Worm (Caenorhabditis elegans): ENCODE results near the gene str-190.
"Not testable (repeated sequence)": the region's sequence is repeated elsewhere in the genome, so short reads cannot be mapped to it uniquely, and the experiment has no call there.

str-190 gene

DNA sequence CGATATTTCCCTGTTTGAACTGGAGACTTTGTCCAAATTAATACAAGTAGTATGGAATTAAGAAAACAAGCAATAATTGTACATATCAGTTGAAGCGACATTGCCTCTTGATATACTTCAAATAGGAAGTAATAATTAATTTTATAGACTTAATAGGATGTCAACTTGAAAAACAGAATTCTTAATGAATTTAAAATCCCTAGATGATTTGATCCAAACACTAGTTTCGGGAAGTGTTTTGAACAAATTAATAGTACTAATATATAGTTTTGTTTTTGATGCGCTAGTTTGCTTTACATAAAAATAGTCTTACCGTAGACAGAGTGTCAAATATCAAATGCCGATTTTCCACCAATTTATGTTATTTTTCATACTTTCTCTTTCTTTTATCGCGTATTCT is at the start of gene str-190:
Gene str-190 (minus strand): TSS at position 101 of the 400 bp plus-strand sequence.
- TF ChIP-seq W03F9.2 (tag; optimal IDR thresholded peaks at IDR 0.05) (no peak), dao-5 (tag; optimal IDR thresholded peaks at IDR 0.05) (no peak), him-1 (tag; optimal IDR thresholded peaks at IDR 0.05) (no peak)

- TF ChIP-seq W03F9.2 (tag; optimal IDR thresholded peaks at IDR 0.05) (no peak), him-1 (tag; optimal IDR thresholded peaks at IDR 0.05) (no peak), dao-5 (tag; optimal IDR thresholded peaks at IDR 0.05) (no peak)
These were observed 48.8 kb upstream of the str-190 start, which contains the start of gene C54F6.17 for ce11 chrV:7527153-7527552. Gene C54F6.17 (plus strand): TSS chrV:7527453.

DNA sequence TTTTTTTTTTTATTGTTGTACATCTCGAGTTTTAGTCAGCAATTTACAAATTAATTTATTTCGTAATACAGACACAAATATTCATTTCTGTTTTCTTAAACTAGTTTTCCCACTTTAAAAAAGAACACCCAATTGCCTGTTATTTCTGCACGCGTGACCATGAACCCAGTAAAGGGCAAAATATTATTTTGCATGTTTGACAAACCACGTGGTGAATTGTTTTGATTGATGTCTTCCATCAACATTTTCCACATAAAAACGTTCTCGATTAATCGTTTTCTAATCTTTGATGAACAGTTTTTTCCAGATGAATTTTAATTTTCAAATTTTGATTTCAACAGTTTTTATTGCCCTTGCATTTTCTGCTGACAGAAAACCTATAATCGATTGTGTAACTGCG is 47.4 kb upstream of the str-190 start, which contains the start of gene C54F6.18:
Gene C54F6.18 (plus strand): TSS at position 301 of the 400 bp plus-strand sequence.
- TF ChIP-seq dao-5 (tag; optimal IDR thresholded peaks at IDR 0.05) (no peak), him-1 (tag; optimal IDR thresholded peaks at IDR 0.05) (no peak), W03F9.2 (tag; optimal IDR thresholded peaks at IDR 0.05) (no peak)

DNA sequence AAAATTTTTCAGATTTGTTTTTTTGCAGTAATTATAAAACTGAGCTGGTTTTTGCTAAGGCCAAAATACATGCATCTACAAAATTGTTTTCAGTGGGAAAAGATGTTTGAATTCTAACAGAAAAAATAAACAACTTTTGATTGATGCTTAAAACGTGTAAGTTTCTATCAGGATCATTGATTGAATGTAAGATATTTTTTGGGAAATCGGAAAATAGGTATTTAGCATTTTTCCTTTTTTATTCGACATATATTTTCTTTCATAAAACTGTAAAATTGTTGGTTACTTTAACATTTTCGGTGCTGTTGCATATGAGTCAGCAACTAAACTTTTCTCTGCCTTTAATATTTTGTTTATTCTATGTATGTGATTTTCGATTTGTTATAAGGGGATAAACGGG is 46.1 kb upstream of the str-190 start, which contains the start of gene C54F6.20:
Gene C54F6.20 (plus strand): TSS at position 301 of the 400 bp plus-strand sequence.
- no peak for TF ChIP-seq him-1 (tag; optimal IDR thresholded peaks at IDR 0.05)

- no peak for TF ChIP-seq dao-5 (tag; optimal IDR thresholded peaks at IDR 0.05)
- TF ChIP-seq W03F9.2 (tag; optimal IDR thresholded peaks at IDR 0.05) = no peak
- no peak for TF ChIP-seq him-1 (tag; optimal IDR thresholded peaks at IDR 0.05)
These were observed 45.1 kb upstream of the str-190 start, which contains the start of gene C54F6.6 for ce11 chrV:7523392-7523791. Gene C54F6.6 (plus strand): TSS chrV:7523692.

ce11 chrV:7522279-7522678 is 44.0 kb upstream of the str-190 start, which contains the start of gene C54F6.15:
Gene C54F6.15 (minus strand): TSS chrV:7522379.
- no peak for TF ChIP-seq dao-5 (tag; optimal IDR thresholded peaks at IDR 0.05)
- no peak for TF ChIP-seq W03F9.2 (tag; optimal IDR thresholded peaks at IDR 0.05)
- no peak for TF ChIP-seq him-1 (tag; optimal IDR thresholded peaks at IDR 0.05)

DNA sequence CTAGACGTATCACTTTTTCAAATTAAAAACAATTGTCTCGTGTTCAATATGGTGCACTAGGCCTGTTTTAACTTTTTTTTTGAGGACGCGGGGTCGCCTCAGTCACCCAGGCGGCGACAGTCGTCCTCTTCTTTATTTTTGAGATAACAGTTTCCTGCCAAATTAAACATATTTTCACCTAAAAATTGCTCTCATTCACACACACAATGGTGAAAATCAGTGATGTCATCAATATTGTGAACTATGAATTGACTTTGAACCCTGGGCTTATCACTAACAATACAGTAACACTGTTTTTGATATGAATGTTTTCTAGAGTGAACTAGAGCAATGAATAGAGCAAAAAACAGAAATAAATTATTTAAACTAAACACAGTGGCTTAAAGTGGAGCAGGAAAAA is 43.0 kb upstream of the str-190 start:
- TF ChIP-seq W03F9.2 (tag; optimal IDR thresholded peaks at IDR 0.05) (no peak), dao-5 (tag; optimal IDR thresholded peaks at IDR 0.05) (no peak), him-1 (tag; optimal IDR thresholded peaks at IDR 0.05) (no peak)

DNA sequence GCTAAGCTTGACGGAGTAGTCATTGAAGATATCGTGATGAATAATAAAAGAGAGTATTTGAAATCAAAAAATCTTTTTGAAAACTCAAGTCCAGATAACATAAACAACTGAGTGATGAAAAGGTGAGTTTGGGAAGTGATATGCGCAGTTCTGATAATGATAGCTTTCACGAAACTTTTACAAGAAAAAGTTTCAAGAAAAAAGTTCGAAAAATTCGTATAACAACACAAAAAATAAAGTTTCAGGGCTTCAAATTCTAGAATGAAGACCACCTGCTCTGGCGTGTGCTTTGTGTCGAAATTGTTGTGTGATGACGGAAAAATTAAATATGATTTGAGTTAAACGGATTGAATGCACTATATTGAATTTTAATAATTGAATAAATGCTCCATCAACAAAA is 41.8 kb upstream of the str-190 start, which contains the start of gene srb-19:
Gene srb-19 (minus strand): TSS at position 101 of the 400 bp plus-strand sequence.
- no peak for TF ChIP-seq him-1 (tag; optimal IDR thresholded peaks at IDR 0.05)
- TF ChIP-seq dao-5 (tag; optimal IDR thresholded peaks at IDR 0.05) = no peak
- TF ChIP-seq W03F9.2 (tag; optimal IDR thresholded peaks at IDR 0.05) = no peak

DNA sequence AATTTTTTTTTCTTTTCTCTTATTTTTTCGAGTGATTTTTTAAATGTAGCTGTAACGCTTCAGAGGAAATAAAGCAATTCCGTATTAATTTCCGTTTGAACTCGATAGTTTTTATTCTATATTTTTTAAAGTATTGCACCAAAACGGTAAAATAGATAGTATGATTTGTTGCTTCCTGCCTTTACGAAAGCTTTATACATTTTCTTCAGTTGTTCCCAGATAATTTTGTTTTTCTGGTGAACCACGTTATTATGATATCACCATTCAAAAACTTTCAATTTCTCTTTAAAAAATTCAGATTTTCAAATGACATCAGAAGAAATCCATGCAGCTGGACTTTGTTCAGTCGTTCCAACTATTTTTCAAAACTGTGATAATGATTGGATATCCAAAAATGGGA is 36.6 kb upstream of the str-190 start, which contains the start of gene srb-18:
Gene srb-18 (plus strand): TSS at position 301 of the 400 bp plus-strand sequence.
- no peak for TF ChIP-seq him-1 (tag; optimal IDR thresholded peaks at IDR 0.05)

ce11 chrV:7511465-7511864 is 33.2 kb upstream of the str-190 start, which contains the start of gene nhr-171:
Gene nhr-171 (plus strand): TSS chrV:7511765.
- not testable (repeated sequence) for TF ChIP-seq dao-5, him-1, W03F9.2 (tag; optimal IDR thresholded peaks at IDR 0.05)

ce11 chrV:7508566-7509044 is 30.3 kb upstream of the str-190 start, which contains the start of the genes str-31 and nhr-172:
Gene str-31 (minus strand): TSS chrV:7508666.
Gene nhr-172 (plus strand): TSS chrV:7508994.
- TF ChIP-seq dao-5 (tag; optimal IDR thresholded peaks at IDR 0.05) (no peak), W03F9.2 (tag; optimal IDR thresholded peaks at IDR 0.05) (no peak), him-1 (tag; optimal IDR thresholded peaks at IDR 0.05) (no peak)

- TF ChIP-seq dao-5 (tag; optimal IDR thresholded peaks at IDR 0.05) = no peak
- TF ChIP-seq W03F9.2 (tag; optimal IDR thresholded peaks at IDR 0.05) = no peak
- no peak for TF ChIP-seq him-1 (tag; optimal IDR thresholded peaks at IDR 0.05)
These were observed 27.9 kb upstream of the str-190 start for ce11 chrV:7506207-7506606.

DNA sequence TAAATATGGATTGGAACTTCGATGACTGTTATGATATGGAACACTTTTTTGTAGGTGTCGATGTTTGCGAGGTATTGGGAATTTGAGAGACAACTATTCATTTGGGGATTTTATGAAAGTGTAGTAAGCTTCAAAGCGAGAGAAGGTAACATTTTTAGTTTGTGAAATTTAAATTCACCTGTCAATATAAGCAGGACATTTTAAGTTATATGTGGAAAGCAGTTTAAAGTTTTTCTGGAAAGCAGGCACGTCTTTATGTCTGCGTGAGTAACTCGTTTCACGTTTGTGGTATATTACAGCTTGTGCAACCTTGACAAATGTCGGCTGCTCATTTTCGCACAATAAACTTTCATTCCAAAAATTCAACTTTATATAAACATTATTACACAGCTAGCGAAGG is 26.0 kb upstream of the str-190 start, which contains the start of gene srh-229:
Gene srh-229 (minus strand): TSS at position 101 of the 400 bp plus-strand sequence.
- TF ChIP-seq dao-5 (tag; optimal IDR thresholded peaks at IDR 0.05) = no peak
- TF ChIP-seq W03F9.2 (tag; optimal IDR thresholded peaks at IDR 0.05) = no peak
- TF ChIP-seq him-1 (tag; optimal IDR thresholded peaks at IDR 0.05) = no peak

ce11 chrV:7501194-7501593 is 22.9 kb upstream of the str-190 start:
- TF ChIP-seq W03F9.2 (tag; optimal IDR thresholded peaks at IDR 0.05) (no peak), him-1 (tag; optimal IDR thresholded peaks at IDR 0.05) (no peak), dao-5 (tag; optimal IDR thresholded peaks at IDR 0.05) (no peak)

ce11 chrV:7497440-7497839 is 19.1 kb upstream of the str-190 start, which contains the start of gene srh-79:
Gene srh-79 (plus strand): TSS chrV:7497740.
- TF ChIP-seq him-1 (tag; optimal IDR thresholded peaks at IDR 0.05) (no peak), W03F9.2 (tag; optimal IDR thresholded peaks at IDR 0.05) (no peak), dao-5 (tag; optimal IDR thresholded peaks at IDR 0.05) (no peak)

Measured in whole organism, L4/young adult.